Worm (Caenorhabditis elegans) whole organism, L1 larva: ENCODE data around the gene R05F9.11.
A peak's percentile ranks its signal among the peaks of the same experiment; 100 is the strongest.

Experiments used
- C04F5.9 ChIP-seq: sonication (generic microtip); optimal IDR thresholded peaks from 2 replicates; lab custom pipeline; 2016; ENCODE audit warnings: missing genetic modification characterization, missing compliant biosample characterization
- alr-1 ChIP-seq: fragments of 200-800 bp; sonication (Bioruptor generic); optimal IDR thresholded peaks from 2 replicates; lab custom pipeline; 2018; ENCODE audit warnings: borderline replicate concordance, mild to moderate bottlenecking, missing genetic modification characterization, missing compliant biosample characterization
- ama-1 ChIP-seq: fragments of 150-350 bp; optimal IDR thresholded peaks from 2 replicates; lab custom pipeline; 2014
- ceh-8 ChIP-seq: fragments of 200-800 bp; sonication (Bioruptor generic); optimal IDR thresholded peaks from 2 replicates; lab custom pipeline; 2018; ENCODE audit warnings: mild to moderate bottlenecking, missing genetic modification characterization, moderate library complexity, missing compliant biosample characterization
- ceh-88 ChIP-seq: fragments of 200-800 bp; sonication (Bioruptor generic); IDR thresholded peaks from 2 replicates; pipeline ENCODE4 v1.3.6; 2022; ENCODE audit warnings: missing genetic modification characterization, missing compliant biosample characterization
- ceh-90 ChIP-seq: sonication (generic microtip); optimal IDR thresholded peaks from 2 replicates; lab custom pipeline; 2016; ENCODE audit warnings: missing genetic modification characterization, missing compliant biosample characterization
- dpl-1 ChIP-seq, 3 experiments: fragments of 150-350 bp in 2 of 3; sonication (generic microtip) in 1 of 3; optimal IDR thresholded peaks; 2 replicates each; lab custom pipeline; 2014 to 2017; ENCODE audit warnings: missing biosample characterization in 3 of 3, missing genetic modification characterization in 3 of 3, missing genetic modification reagents in 3 of 3
- efl-1 ChIP-seq, 4 experiments: fragments of 150-350 bp; optimal IDR thresholded peaks in 3 of 4; peaks in 1 of 4; 1 replicate in 1 of 4; 2 replicates in 3 of 4; lab custom pipeline; 2014; ENCODE audit warnings: missing biosample characterization in 2 of 4, missing genetic modification characterization in 2 of 4, missing genetic modification reagents in 2 of 4
- efl-3 ChIP-seq: fragments of 200-800 bp; sonication (Bioruptor generic); optimal IDR thresholded peaks from 2 replicates; lab custom pipeline; 2018; ENCODE audit warnings: mild to moderate bottlenecking, missing genetic modification characterization, missing compliant biosample characterization
- egl-13 ChIP-seq: sonication (generic microtip); optimal IDR thresholded peaks from 2 replicates; lab custom pipeline; 2016; ENCODE audit warnings: missing genotype, missing genetic modification reagents, missing genetic modification characterization, missing compliant biosample characterization
- egl-27 ChIP-seq, 2 experiments: fragments of 150-350 bp in 1 of 2; sonication (generic microtip); optimal IDR thresholded peaks; 3 replicates each; lab custom pipeline; 2017 to 2018; ENCODE audit warnings: missing biosample characterization in 2 of 2, missing genetic modification characterization in 2 of 2, missing genetic modification reagents in 2 of 2
- ets-5 ChIP-seq: fragments of 200-800 bp; sonication (Bioruptor generic); IDR thresholded peaks from 2 replicates; pipeline ENCODE4 v1.3.6; 2022; ENCODE audit warnings: missing genetic modification characterization, missing compliant biosample characterization
- fkh-4 ChIP-seq: sonication (generic microtip); optimal IDR thresholded peaks from 2 replicates; lab custom pipeline; 2016; ENCODE audit warnings: missing compliant biosample characterization, missing genetic modification characterization, borderline replicate concordance
- fos-1 ChIP-seq: fragments of 150-350 bp; optimal IDR thresholded peaks from 2 replicates; lab custom pipeline; 2014; ENCODE audit warnings: missing biosample characterization, missing genetic modification characterization
- hlh-17 ChIP-seq: fragments of 200-800 bp; sonication (Bioruptor generic); optimal IDR thresholded peaks from 2 replicates; lab custom pipeline; 2018; ENCODE audit warnings: missing genetic modification characterization, mild to moderate bottlenecking, missing compliant biosample characterization, moderate library complexity, borderline replicate concordance
- hlh-4 ChIP-seq: sonication (generic microtip); optimal IDR thresholded peaks from 2 replicates; lab custom pipeline; 2016; ENCODE audit warnings: mild to moderate bottlenecking, missing genetic modification characterization, missing compliant biosample characterization
- irx-1 ChIP-seq: sonication (generic microtip); optimal IDR thresholded peaks from 2 replicates; lab custom pipeline; 2016; ENCODE audit warnings: missing genetic modification characterization, missing compliant biosample characterization
- jun-1 ChIP-seq: fragments of 150-350 bp; optimal IDR thresholded peaks from 2 replicates; lab custom pipeline; 2014; ENCODE audit warnings: missing biosample characterization, missing genetic modification reagents, missing genetic modification characterization
- lin-14 ChIP-seq: fragments of 200-800 bp; sonication (Bioruptor generic); optimal IDR thresholded peaks from 2 replicates; lab custom pipeline; 2018; ENCODE audit warnings: mild to moderate bottlenecking, missing genetic modification characterization, moderate library complexity, missing compliant biosample characterization
- lin-15B ChIP-seq: fragments of 150-350 bp; sonication (generic microtip); optimal IDR thresholded peaks from 3 replicates; lab custom pipeline; 2014; ENCODE audit warnings: missing biosample characterization, missing genetic modification characterization
- lin-35 ChIP-seq, 2 experiments: fragments of 150-350 bp; optimal IDR thresholded peaks; 2 replicates each; lab custom pipeline; 2014; ENCODE audit warnings: missing biosample characterization in 2 of 2, missing genetic modification characterization in 2 of 2, missing genetic modification reagents in 2 of 2
- lir-3 ChIP-seq: sonication (generic microtip); optimal IDR thresholded peaks from 2 replicates; lab custom pipeline; 2016; ENCODE audit warnings: mild to moderate bottlenecking, missing genetic modification characterization, moderate library complexity, missing compliant biosample characterization; ENCODE audit not compliant: poor library complexity
- mab-9 ChIP-seq: fragments of 200-800 bp; sonication (Bioruptor generic); IDR thresholded peaks from 2 replicates; pipeline ENCODE4 v1.3.6; 2022; ENCODE audit warnings: missing genetic modification reagents, missing genetic modification characterization, missing compliant biosample characterization
- mef-2 ChIP-seq: fragments of 150-350 bp; optimal IDR thresholded peaks from 2 replicates; lab custom pipeline; 2014; ENCODE audit warnings: missing biosample characterization, missing genetic modification characterization
- mep-1 ChIP-seq: fragments of 150-350 bp; optimal IDR thresholded peaks from 2 replicates; lab custom pipeline; 2014; ENCODE audit warnings: missing biosample characterization, missing genetic modification characterization
- nhr-12 ChIP-seq: sonication (generic microtip); optimal IDR thresholded peaks from 2 replicates; lab custom pipeline; 2017; ENCODE audit warnings: missing biosample characterization, missing genetic modification characterization
- nhr-19 ChIP-seq: fragments of 200-800 bp; sonication (Bioruptor generic); conservative IDR thresholded peaks from 2 replicates; pipeline ENCODE4 v1.3.6; 2022; ENCODE audit warnings: missing genetic modification characterization, missing compliant biosample characterization
- nhr-237 ChIP-seq: fragments of 150-350 bp; optimal IDR thresholded peaks from 2 replicates; lab custom pipeline; 2014; ENCODE audit warnings: missing biosample characterization, missing genetic modification characterization
- nhr-28 ChIP-seq: fragments of 150-350 bp; optimal IDR thresholded peaks from 2 replicates; lab custom pipeline; 2014; ENCODE audit warnings: missing biosample characterization, missing genetic modification characterization
- nhr-71 ChIP-seq: sonication (generic microtip); optimal IDR thresholded peaks from 2 replicates; lab custom pipeline; 2016; ENCODE audit warnings: mild to moderate bottlenecking, missing genetic modification characterization, moderate library complexity, missing compliant biosample characterization
- nhr-77 ChIP-seq: fragments of 150-350 bp; optimal IDR thresholded peaks from 2 replicates; lab custom pipeline; 2014; ENCODE audit warnings: missing biosample characterization, missing genetic modification characterization
- nhr-84 ChIP-seq: sonication (generic microtip); optimal IDR thresholded peaks from 2 replicates; lab custom pipeline; 2017; ENCODE audit warnings: missing biosample characterization, missing genetic modification characterization
- nhr-90 ChIP-seq: sonication (generic microtip); optimal IDR thresholded peaks from 2 replicates; lab custom pipeline; 2016; ENCODE audit warnings: mild to moderate bottlenecking, missing genetic modification characterization, missing compliant biosample characterization; ENCODE audit not compliant: poor library complexity
- pax-3 ChIP-seq: fragments of 200-800 bp; sonication (Bioruptor generic); optimal IDR thresholded peaks from 2 replicates; lab custom pipeline; 2018; ENCODE audit warnings: mild to moderate bottlenecking, missing genetic modification characterization, moderate library complexity, missing compliant biosample characterization
- pqm-1 ChIP-seq: sonication (generic microtip); optimal IDR thresholded peaks from 3 replicates; lab custom pipeline; 2017; ENCODE audit warnings: missing biosample characterization, missing genetic modification characterization
- rnt-1 ChIP-seq: sonication (generic microtip); optimal IDR thresholded peaks from 2 replicates; lab custom pipeline; 2016; ENCODE audit warnings: mild to moderate bottlenecking, missing genetic modification characterization, moderate library complexity, missing compliant biosample characterization
- snu-23 ChIP-seq: sonication (generic microtip); optimal IDR thresholded peaks from 2 replicates; lab custom pipeline; 2016; ENCODE audit warnings: missing genetic modification characterization, missing compliant biosample characterization
- swsn-7 ChIP-seq: sonication (generic microtip); optimal IDR thresholded peaks from 2 replicates; lab custom pipeline; 2016; ENCODE audit warnings: missing genetic modification characterization, missing compliant biosample characterization
- tbx-2 ChIP-seq: sonication (generic microtip); optimal IDR thresholded peaks from 2 replicates; lab custom pipeline; 2016; ENCODE audit warnings: missing genetic modification characterization, missing compliant biosample characterization
- tlp-1 ChIP-seq: fragments of 150-350 bp; optimal IDR thresholded peaks from 2 replicates; lab custom pipeline; 2014; ENCODE audit warnings: missing biosample characterization, missing genetic modification characterization
- unc-130 ChIP-seq: fragments of 150-350 bp; optimal IDR thresholded peaks from 2 replicates; lab custom pipeline; 2017; ENCODE audit warnings: missing biosample characterization, missing genetic modification characterization, inconsistent platforms
- unc-30 ChIP-seq: sonication (generic microtip); optimal IDR thresholded peaks from 2 replicates; lab custom pipeline; 2017; ENCODE audit warnings: missing biosample characterization, missing genetic modification characterization
- unc-62 ChIP-seq: fragments of 150-350 bp; optimal IDR thresholded peaks from 2 replicates; lab custom pipeline; 2014; ENCODE audit warnings: missing biosample characterization, missing genetic modification reagents, missing genetic modification characterization
- unc-86 ChIP-seq: sonication (generic microtip); optimal IDR thresholded peaks from 2 replicates; lab custom pipeline; 2016; ENCODE audit warnings: missing genetic modification characterization, missing compliant biosample characterization
- unc-98 ChIP-seq: fragments of 200-800 bp; sonication (Bioruptor generic); IDR thresholded peaks from 2 replicates; pipeline ENCODE4 v1.3.6; 2022; ENCODE audit warnings: missing genetic modification characterization, missing compliant biosample characterization
- vab-15 ChIP-seq: sonication (generic microtip); optimal IDR thresholded peaks from 2 replicates; lab custom pipeline; 2017; ENCODE audit warnings: missing genotype, mild to moderate bottlenecking, missing genetic modification characterization, missing compliant biosample characterization
- xbp-1 ChIP-seq: sonication (generic microtip); optimal IDR thresholded peaks from 2 replicates; lab custom pipeline; 2016; ENCODE audit warnings: missing genetic modification characterization, missing compliant biosample characterization
- ztf-4 ChIP-seq: fragments of 150-350 bp; optimal IDR thresholded peaks from 2 replicates; lab custom pipeline; 2014; ENCODE audit warnings: missing biosample characterization, missing genetic modification characterization

R05F9.11 gene

ce11 chrII:4905331-4905730, 8.7 kb downstream of the R05F9.11 start (continued):
- TF ChIP-seq ama-1 (lab: Kevin White, UChicago) (no peak), mef-2 (no peak), ceh-88 (no peak)
- TF ChIP-seq, all 84 proteins: peak for 0

ce11 chrII:4904778-4905177, 9.2 kb downstream of the R05F9.11 start, which contains the start of gene btbd-10:
Gene btbd-10, plus strand, starts transcription at chrII:4905008.
- TF ChIP-seq ztf-4 (tag; lab: Kevin White, UChicago), result no peak
- no peak for TF ChIP-seq egl-13
- no peak for TF ChIP-seq ets-5 (GFP tag; lab: Robert Waterston, UW)
- TF ChIP-seq nhr-90 (tag; lab: Kevin White, UChicago), result no peak
- no peak for TF ChIP-seq unc-86 (tag; lab: Kevin White, UChicago)
- TF ChIP-seq xbp-1 (tag; lab: Kevin White, UChicago), result no peak
- no peak for TF ChIP-seq C04F5.9 (tag; lab: Kevin White, UChicago)
- TF ChIP-seq nhr-77 (tag; lab: Kevin White, UChicago), result no peak
- no peak for TF ChIP-seq dpl-1 (GFP tag; optimal IDR thresholded peaks at IDR 0.05; lab: Kevin White, UChicago)
- TF ChIP-seq nhr-19 (GFP tag; lab: Robert Waterston, UW), result no peak
- TF ChIP-seq egl-27 (tag; optimal IDR thresholded peaks at IDR 0.05; lab: Kevin White, UChicago), result no peak
- TF ChIP-seq alr-1 (tag; lab: Kevin White, UChicago), result no peak
- TF ChIP-seq tbx-2 (tag; lab: Kevin White, UChicago), result no peak
- TF ChIP-seq nhr-84 (tag; lab: Kevin White, UChicago), result no peak
- no peak for TF ChIP-seq lin-15B (tag; lab: Kevin White, UChicago)
- TF ChIP-seq rnt-1 (tag; lab: Kevin White, UChicago), result no peak
- TF ChIP-seq ceh-90, result no peak

ce11 chrII:4904277-4904676, 9.7 kb downstream of the R05F9.11 start:
- TF ChIP-seq mep-1 (tag; lab: Kevin White, UChicago) (peak; percentile 85), lin-14 (GFP tag; lab: Kevin White, UChicago) (peak; percentile 87), lir-3 (peak; percentile 35), ceh-8 (GFP tag; lab: Kevin White, UChicago) (no peak), hlh-4 (tag; lab: Kevin White, UChicago) (no peak), fos-1 (tag; lab: Kevin White, UChicago) (peak; percentile 41), pax-3 (no peak), swsn-7 (tag; lab: Kevin White, UChicago) (peak; percentile 60), jun-1 (peak; percentile 56), egl-13 (peak; percentile 4), ets-5 (GFP tag; lab: Robert Waterston, UW) (no peak), irx-1 (no peak), lin-35 (GFP tag; optimal IDR thresholded peaks at IDR 0.05; lab: Kevin White, UChicago) (peak; percentile 77 to 81), unc-130 (tag; lab: Kevin White, UChicago) (no peak), nhr-237 (tag; lab: Kevin White, UChicago) (no peak), mab-9 (GFP tag; lab: Robert Waterston, UW) (no peak), efl-3 (no peak), pqm-1 (tag; lab: Kevin White, UChicago) (no peak), nhr-12 (no peak), nhr-84 (tag; lab: Kevin White, UChicago) (no peak), snu-23 (GFP tag; lab: Kevin White, UChicago) (peak; percentile 77), nhr-90 (tag; lab: Kevin White, UChicago) (no peak), unc-98 (GFP tag; lab: Robert Waterston, UW) (no peak), hlh-17 (no peak), efl-1 (optimal IDR thresholded peaks at IDR 0.05; lab: Kevin White, UChicago) (peak; percentile 80 to 89), efl-1 (GFP tag; optimal IDR thresholded peaks at IDR 0.05 in 1 of 2; lab: Kevin White, UChicago) (peak; percentile 66 to 95), unc-62 (GFP tag; lab: Kevin White, UChicago) (no peak), vab-15 (no peak), tlp-1 (tag; lab: Kevin White, UChicago) (no peak), unc-30 (no peak), rnt-1 (tag; lab: Kevin White, UChicago) (peak; percentile 87), nhr-28 (no peak), fkh-4 (tag; lab: Kevin White, UChicago) (no peak), nhr-71 (tag; lab: Kevin White, UChicago) (peak; percentile 80), mef-2 (no peak), unc-86 (tag; lab: Kevin White, UChicago) (peak; percentile 40), xbp-1 (tag; lab: Kevin White, UChicago) (peak; percentile 65)
